Fruit fly (Drosophila melanogaster) Kc167 (cell line): Measurements from ENCODE around the gene Usp30.

Experiments used
- Myc ChIP-seq: fragments of >200 bp; optimal IDR thresholded peaks from 2 replicates; lab custom pipeline; 2017; ENCODE audit warnings: missing external identifiers
- Sin3A ChIP-seq: fragments of >200 bp; optimal IDR thresholded peaks from 2 replicates; lab custom pipeline; 2018; ENCODE audit warnings: missing external identifiers
- insv ChIP-seq: fragments of >200 bp; optimal IDR thresholded peaks from 3 replicates; lab custom pipeline; 2018; ENCODE audit warnings: missing external identifiers

DNA sequence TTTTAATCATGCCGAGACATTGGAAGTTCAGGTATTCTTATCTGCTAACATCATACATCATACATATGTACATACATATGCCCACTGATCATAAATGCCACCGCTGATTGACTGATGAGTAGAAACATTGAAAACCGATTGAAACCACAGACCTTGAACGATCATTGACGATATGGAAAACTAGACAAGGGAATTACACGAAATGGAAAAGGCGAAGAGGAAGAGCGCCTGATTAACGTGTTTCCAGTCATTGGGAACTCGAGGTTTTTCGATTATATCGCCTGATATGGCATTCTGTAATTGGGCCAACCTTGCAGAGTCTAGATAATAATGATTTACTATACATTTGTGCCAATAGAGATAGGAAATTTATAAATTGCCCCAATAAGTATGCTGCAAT is 5.3 kb upstream of the Usp30 start:
- TF ChIP-seq Sin3A (lab: Kevin White, UChicago) (no peak), Myc (lab: Kevin White, UChicago) (no peak), insv (lab: Kevin White, UChicago) (no peak)
